Worm (Caenorhabditis elegans) whole organism, L2 larva: Measurements from ENCODE around the gene cpt-2.

Source experiments
- elt-3 ChIP-seq: sonication (generic microtip); optimal IDR thresholded peaks from 2 replicates; lab custom pipeline; 2017; ENCODE audit warnings: missing biosample characterization, missing genetic modification characterization
- lsy-2 ChIP-seq, 2 experiments: fragments of 150-350 bp in 1 of 2; sonication (generic microtip) in 1 of 2; optimal IDR thresholded peaks; 2 replicates each; lab custom pipeline; 2014 to 2017; ENCODE audit warnings: missing biosample characterization in 2 of 2, missing genetic modification characterization in 2 of 2
- mab-5 ChIP-seq: fragments of 150-350 bp; optimal IDR thresholded peaks from 2 replicates; lab custom pipeline; 2014; ENCODE audit warnings: missing biosample characterization, missing genetic modification characterization
- nhr-237 ChIP-seq: fragments of 150-350 bp; optimal IDR thresholded peaks from 2 replicates; lab custom pipeline; 2014; ENCODE audit warnings: missing biosample characterization, missing genetic modification characterization
- unc-55 ChIP-seq: fragments of 150-350 bp; sonication (generic microtip); optimal IDR thresholded peaks from 3 replicates; lab custom pipeline; 2014; ENCODE audit warnings: missing biosample characterization, missing genetic modification reagents, missing genetic modification characterization

ce11 chrIV:11169652-11170051 lies 9.8 kb upstream of the cpt-2 start, which contains the start of gene nhr-67:
- TF ChIP-seq unc-55 (GFP tag; lab: Kevin White, UChicago), result no peak
- no peak for TF ChIP-seq nhr-237
- no peak for TF ChIP-seq mab-5 (tag; lab: Kevin White, UChicago)
- TF ChIP-seq lsy-2 (tag; optimal IDR thresholded peaks at IDR 0.05; lab: Kevin White, UChicago), result no peak
- no peak for TF ChIP-seq elt-3 (tag; lab: Kevin White, UChicago)
